Worm (Caenorhabditis elegans) whole organism, L3 larva: Measurements from ENCODE around the gene T05H4.4.

ENCODE experiments used
- R02D3.7 ChIP-seq: fragments of 150-350 bp; optimal IDR thresholded peaks from 2 replicates; lab custom pipeline; 2014; ENCODE audit warnings: missing biosample characterization, missing genetic modification characterization
- ZK546.5 ChIP-seq: sonication (generic microtip); optimal IDR thresholded peaks from 2 replicates; lab custom pipeline; 2017; ENCODE audit warnings: missing biosample characterization, missing genetic modification characterization
- aly-2 ChIP-seq: fragments of 150-350 bp; optimal IDR thresholded peaks from 2 replicates; lab custom pipeline; 2014; ENCODE audit warnings: missing biosample characterization, missing genetic modification characterization
- ama-1 ChIP-seq: fragments of 150-350 bp; optimal IDR thresholded peaks from 2 replicates; lab custom pipeline; 2018
- ceh-16 ChIP-seq: sonication (generic microtip); optimal IDR thresholded peaks from 2 replicates; lab custom pipeline; 2017; ENCODE audit warnings: missing biosample characterization, missing genetic modification characterization
- ceh-28 ChIP-seq: fragments of 150-350 bp; optimal IDR thresholded peaks from 2 replicates; lab custom pipeline; 2014; ENCODE audit warnings: missing biosample characterization, missing genetic modification reagents, missing genetic modification characterization
- ceh-82 ChIP-seq: fragments of 150-350 bp; optimal IDR thresholded peaks from 2 replicates; lab custom pipeline; 2014; ENCODE audit warnings: missing biosample characterization, missing genetic modification characterization
- ceh-9 ChIP-seq: sonication (generic microtip); optimal IDR thresholded peaks from 2 replicates; lab custom pipeline; 2018; ENCODE audit warnings: missing biosample characterization, missing genetic modification characterization
- daf-12 ChIP-seq: fragments of 150-350 bp; optimal IDR thresholded peaks from 2 replicates; lab custom pipeline; 2014; ENCODE audit warnings: missing biosample characterization, missing genetic modification reagents, missing genetic modification characterization
- egl-27 ChIP-seq: sonication (generic microtip); optimal IDR thresholded peaks from 4 replicates; lab custom pipeline; 2017; ENCODE audit warnings: missing biosample characterization, missing genetic modification reagents, missing genetic modification characterization
- egl-5 ChIP-seq: fragments of 150-350 bp; optimal IDR thresholded peaks from 2 replicates; lab custom pipeline; 2017; ENCODE audit warnings: missing biosample characterization, missing genetic modification reagents, missing genetic modification characterization, inconsistent platforms
- elt-1 ChIP-seq: fragments of 150-350 bp; optimal IDR thresholded peaks from 2 replicates; lab custom pipeline; 2014; ENCODE audit warnings: missing biosample characterization, missing genetic modification characterization
- elt-2 ChIP-seq: sonication (generic microtip); optimal IDR thresholded peaks from 2 replicates; lab custom pipeline; 2016; ENCODE audit warnings: missing genetic modification reagents, mild to moderate bottlenecking, missing genetic modification characterization, missing compliant biosample characterization
- elt-3 ChIP-seq, 3 experiments: fragments of 150-350 bp in 1 of 3; sonication (generic microtip) in 2 of 3; optimal IDR thresholded peaks; 2 replicates in 2 of 3; 4 replicates in 1 of 3; lab custom pipeline; 2014 to 2017; ENCODE audit warnings: missing biosample characterization in 3 of 3, missing genetic modification characterization in 3 of 3
- eor-1 ChIP-seq, 2 experiments: fragments of 150-350 bp; optimal IDR thresholded peaks; 2 replicates each; lab custom pipeline; 2014 to 2018; ENCODE audit warnings: missing biosample characterization in 2 of 2, missing genetic modification characterization in 2 of 2
- fkh-10 ChIP-seq: sonication (generic microtip); optimal IDR thresholded peaks from 2 replicates; lab custom pipeline; 2017; ENCODE audit warnings: missing biosample characterization, missing genetic modification reagents, missing genetic modification characterization
- fkh-2 ChIP-seq: fragments of 150-350 bp; optimal IDR thresholded peaks from 2 replicates; lab custom pipeline; 2014; ENCODE audit warnings: missing biosample characterization, missing genetic modification reagents, missing genetic modification characterization
- fos-1 ChIP-seq: fragments of 150-350 bp; optimal IDR thresholded peaks from 2 replicates; lab custom pipeline; 2014; ENCODE audit warnings: missing biosample characterization, missing genetic modification characterization
- hmg-11 ChIP-seq: sonication (generic microtip); optimal IDR thresholded peaks from 2 replicates; lab custom pipeline; 2016; ENCODE audit warnings: missing genetic modification characterization, missing compliant biosample characterization
- jun-1 ChIP-seq: fragments of 150-350 bp; optimal IDR thresholded peaks from 2 replicates; lab custom pipeline; 2014; ENCODE audit warnings: missing biosample characterization, missing genetic modification reagents, missing genetic modification characterization
- lin-15B ChIP-seq: fragments of 150-350 bp; optimal IDR thresholded peaks from 2 replicates; lab custom pipeline; 2014; ENCODE audit warnings: missing biosample characterization, missing genetic modification characterization
- lin-39 ChIP-seq: fragments of 150-350 bp; optimal IDR thresholded peaks from 2 replicates; lab custom pipeline; 2018; ENCODE audit warnings: missing biosample characterization, missing genetic modification reagents, missing genetic modification characterization
- mdl-1 ChIP-seq: fragments of 150-350 bp; optimal IDR thresholded peaks from 2 replicates; lab custom pipeline; 2014; ENCODE audit warnings: missing biosample characterization, missing genetic modification characterization
- mml-1 ChIP-seq: fragments of 150-350 bp; sonication (generic microtip); optimal IDR thresholded peaks from 3 replicates; lab custom pipeline; 2014; ENCODE audit warnings: missing biosample characterization, missing genetic modification characterization
- nfya-1 ChIP-seq: sonication (generic microtip); optimal IDR thresholded peaks from 2 replicates; lab custom pipeline; 2017; ENCODE audit warnings: missing genetic modification characterization, mild to moderate bottlenecking, missing compliant biosample characterization, antibody characterized with exemption, moderate library complexity; ENCODE audit not compliant: insufficient read depth
- nhr-11 ChIP-seq: fragments of 150-350 bp; optimal IDR thresholded peaks from 2 replicates; lab custom pipeline; 2014; ENCODE audit warnings: missing biosample characterization, missing genetic modification characterization
- nhr-12 ChIP-seq: fragments of 150-350 bp; optimal IDR thresholded peaks from 2 replicates; lab custom pipeline; 2014; ENCODE audit warnings: missing biosample characterization, missing genetic modification characterization
- nhr-23 ChIP-seq: fragments of 150-350 bp; optimal IDR thresholded peaks from 2 replicates; lab custom pipeline; 2014; ENCODE audit warnings: missing biosample characterization, missing genetic modification reagents, missing genetic modification characterization
- nhr-237 ChIP-seq: fragments of 150-350 bp; optimal IDR thresholded peaks from 2 replicates; lab custom pipeline; 2014; ENCODE audit warnings: missing biosample characterization, missing genetic modification characterization
- nhr-25 ChIP-seq: sonication (generic microtip); optimal IDR thresholded peaks from 2 replicates; lab custom pipeline; 2017; ENCODE audit warnings: missing biosample characterization, missing genetic modification characterization
- nhr-28 ChIP-seq: fragments of 150-350 bp; optimal IDR thresholded peaks from 2 replicates; lab custom pipeline; 2014; ENCODE audit warnings: missing biosample characterization, missing genetic modification characterization
- nhr-43 ChIP-seq: sonication (generic microtip); optimal IDR thresholded peaks from 2 replicates; lab custom pipeline; 2016; ENCODE audit warnings: mild to moderate bottlenecking, missing genetic modification characterization, missing compliant biosample characterization; ENCODE audit not compliant: poor library complexity, severe bottlenecking
- nhr-67 ChIP-seq: fragments of 150-350 bp; optimal IDR thresholded peaks from 2 replicates; lab custom pipeline; 2014; ENCODE audit warnings: missing biosample characterization, missing genetic modification characterization
- nhr-76 ChIP-seq: fragments of 150-350 bp; sonication (generic microtip); optimal IDR thresholded peaks from 5 replicates; lab custom pipeline; 2014; ENCODE audit warnings: missing biosample characterization, missing genetic modification characterization
- nhr-77 ChIP-seq: fragments of 150-350 bp; optimal IDR thresholded peaks from 2 replicates; lab custom pipeline; 2014; ENCODE audit warnings: missing biosample characterization, missing genetic modification characterization
- pha-4 ChIP-seq: fragments of 150-350 bp; optimal IDR thresholded peaks from 2 replicates; lab custom pipeline; 2014; ENCODE audit warnings: missing biosample characterization, missing genetic modification reagents, missing genetic modification characterization
- pqm-1 ChIP-seq: fragments of 150-350 bp; optimal IDR thresholded peaks from 2 replicates; lab custom pipeline; 2017; ENCODE audit warnings: missing biosample characterization, missing genetic modification characterization, inconsistent platforms
- sea-2 ChIP-seq: fragments of 150-350 bp; sonication (generic microtip); optimal IDR thresholded peaks from 4 replicates; lab custom pipeline; 2014; ENCODE audit warnings: missing biosample characterization, missing genetic modification reagents, missing genetic modification characterization
- skn-1 ChIP-seq: fragments of 150-350 bp; optimal IDR thresholded peaks from 2 replicates; lab custom pipeline; 2014; ENCODE audit warnings: missing biosample characterization, missing genetic modification characterization
- snpc-4 ChIP-seq: fragments of 150-350 bp; optimal IDR thresholded peaks from 2 replicates; lab custom pipeline; 2014; ENCODE audit warnings: missing biosample characterization, missing genetic modification characterization
- tbx-2 ChIP-seq: sonication (generic microtip); optimal IDR thresholded peaks from 2 replicates; lab custom pipeline; 2016; ENCODE audit warnings: mild to moderate bottlenecking, missing genetic modification characterization, missing compliant biosample characterization
- unc-39 ChIP-seq: sonication (generic microtip); optimal IDR thresholded peaks from 4 replicates; lab custom pipeline; 2017; ENCODE audit warnings: missing biosample characterization, missing genetic modification characterization
- unc-62 ChIP-seq: fragments of 150-350 bp; sonication (generic microtip); optimal IDR thresholded peaks from 4 replicates; lab custom pipeline; 2014; ENCODE audit warnings: missing biosample characterization, missing genetic modification reagents, missing genetic modification characterization
- zag-1 ChIP-seq: fragments of 150-350 bp; optimal IDR thresholded peaks from 2 replicates; lab custom pipeline; 2014; ENCODE audit warnings: missing biosample characterization, missing genetic modification characterization
- ztf-11 ChIP-seq: fragments of 150-350 bp; optimal IDR thresholded peaks from 2 replicates; lab custom pipeline; 2014; ENCODE audit warnings: missing biosample characterization, missing genetic modification characterization
- ztf-4 ChIP-seq: fragments of 150-350 bp; optimal IDR thresholded peaks from 2 replicates; lab custom pipeline; 2014; ENCODE audit warnings: missing biosample characterization, missing genetic modification characterization

T05H4.4 gene

DNA sequence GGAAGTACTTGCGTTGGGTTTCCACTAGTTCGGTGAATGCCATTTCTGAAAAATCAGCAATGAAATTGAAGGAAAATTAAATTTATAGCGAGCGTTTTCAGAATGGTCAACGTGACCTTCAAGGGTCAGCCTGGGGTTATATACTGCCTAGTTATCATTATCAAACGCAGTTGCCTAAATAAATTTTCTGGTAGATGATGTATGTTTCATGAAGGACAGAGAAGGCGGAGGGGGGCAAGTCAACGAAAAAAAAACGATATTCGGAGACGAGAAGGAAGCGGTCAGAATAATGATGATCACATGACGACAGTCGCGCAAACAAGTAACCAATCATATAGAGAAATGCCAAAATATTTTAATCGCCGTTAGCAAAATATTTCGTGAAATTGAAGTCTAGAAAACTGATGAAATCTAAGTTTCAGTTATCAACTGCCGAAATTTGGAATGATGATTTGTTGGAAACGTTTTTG, 8.8 kb upstream of the T05H4.4 start, which contains the start of gene alh-4:
Gene alh-4 (minus strand): TSS at position 51 of the 470 bp plus-strand sequence.
- TF ChIP-seq nhr-25 (tag; lab: Kevin White, UChicago), result peak; percentile 42
- TF ChIP-seq nhr-23 (tag; lab: Kevin White, UChicago), result peak; percentile 56
- TF ChIP-seq ceh-82 (tag; lab: Kevin White, UChicago), result no peak

DNA sequence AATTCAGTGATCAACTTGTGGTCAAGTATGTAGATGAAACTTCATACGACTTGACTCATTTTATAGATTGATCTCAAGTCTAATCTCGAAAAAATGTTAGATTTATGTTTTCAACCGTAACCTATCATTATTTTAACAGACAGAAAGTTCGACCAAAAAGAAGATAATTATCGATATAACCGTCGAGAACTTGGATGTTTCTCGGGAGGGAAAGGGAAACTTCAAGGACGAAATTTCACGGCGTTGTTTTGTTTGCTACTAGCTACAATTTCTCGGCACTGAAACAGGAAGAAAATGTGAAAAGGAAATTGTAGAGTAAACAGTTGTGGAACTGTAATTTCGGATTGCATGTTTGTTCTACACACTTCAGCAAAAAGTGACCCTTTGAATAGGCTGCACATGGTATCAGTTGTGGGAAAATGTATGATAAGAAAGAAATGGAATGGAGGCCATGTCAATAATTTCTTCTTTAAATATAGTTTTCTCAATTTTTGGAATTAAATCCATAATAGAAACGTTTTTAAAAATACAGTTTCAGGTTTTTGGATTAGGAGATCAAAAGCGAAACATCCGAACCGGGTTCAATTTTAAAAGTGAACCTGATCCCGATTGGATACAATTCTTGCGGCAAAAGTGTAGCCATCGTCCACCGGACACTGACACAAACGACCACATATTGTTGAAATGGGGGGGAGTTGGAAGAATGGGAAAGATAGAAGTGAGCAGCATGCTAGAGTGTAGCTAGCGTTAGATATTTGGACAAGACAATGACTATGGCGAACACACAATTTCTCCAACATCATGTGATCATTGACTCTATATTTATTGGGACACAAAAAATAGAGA, 8.0 kb upstream of the T05H4.4 start:
- TF ChIP-seq nhr-43 (peak; percentile 13), pqm-1 (tag; lab: Kevin White, UChicago) (peak; percentile 56), elt-2 (tag; lab: Kevin White, UChicago) (peak; percentile 52), pha-4 (tag; lab: Kevin White, UChicago) (peak; percentile 54), elt-3 (tag; optimal IDR thresholded peaks at IDR 0.05; lab: Kevin White, UChicago) (no peak)

DNA sequence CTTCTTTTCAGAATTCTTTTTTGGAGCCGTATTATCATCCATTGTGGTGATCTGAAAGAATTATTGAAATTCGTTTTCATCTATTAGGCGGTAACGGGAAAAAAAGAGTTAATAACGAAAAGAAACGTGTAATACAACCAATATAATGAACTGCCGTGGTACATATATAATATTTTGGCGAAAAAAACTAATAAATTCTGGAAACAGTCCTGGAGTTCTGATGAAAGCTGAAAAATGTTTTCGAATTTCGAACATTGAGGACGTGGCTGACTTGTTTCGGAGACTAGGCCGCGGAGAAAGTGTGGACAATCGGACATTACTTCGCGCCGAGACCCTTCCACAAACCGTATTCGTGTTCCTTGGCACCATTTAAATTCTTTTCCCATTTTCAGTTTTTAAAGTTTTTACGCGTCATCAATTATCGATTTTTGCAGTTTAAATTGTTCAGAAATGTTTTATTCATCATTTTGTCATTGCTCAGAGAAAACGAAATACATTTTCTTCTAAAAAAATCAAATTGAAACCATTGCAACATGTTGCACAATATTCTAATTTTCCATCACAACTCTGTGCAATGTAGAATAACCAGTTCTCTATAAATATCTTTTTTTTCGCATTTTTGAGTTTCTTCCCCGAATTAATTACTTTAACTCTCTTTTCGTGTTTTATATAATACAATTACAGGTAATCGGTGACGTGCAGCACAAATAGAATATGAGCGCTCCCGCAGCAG, 5.1 kb upstream of the T05H4.4 start, which contains the start of the genes gad-1 and erfa-1:
Gene gad-1 (minus strand): TSS at position 51 of the 733 bp plus-strand sequence.
Gene erfa-1 (plus strand): TSS at position 683 of the 733 bp plus-strand sequence.
- TF ChIP-seq fkh-10 (GFP tag; lab: Kevin White, UChicago), result no peak
- no peak for TF ChIP-seq mml-1 (tag; lab: Kevin White, UChicago)
- no peak for TF ChIP-seq mdl-1 (tag; lab: Kevin White, UChicago)
- TF ChIP-seq lin-15B (tag; lab: Kevin White, UChicago), result peak; percentile 95
- peak; percentile 42 for TF ChIP-seq hmg-11
- TF ChIP-seq fos-1 (tag; lab: Kevin White, UChicago), result no peak
- TF ChIP-seq nfya-1 (tag; lab: Kevin White, UChicago), result peak; percentile 82
- TF ChIP-seq nhr-237, result no peak
- peak; percentile 68 for TF ChIP-seq ceh-28
- TF ChIP-seq fkh-2, result no peak
- peak; percentile 76 for TF ChIP-seq pha-4 (tag; lab: Kevin White, UChicago)
- no peak for TF ChIP-seq nhr-12 (tag; lab: Kevin White, UChicago)
- no peak for TF ChIP-seq egl-5 (tag; lab: Kevin White, UChicago)
- peak; percentile 77 for TF ChIP-seq nhr-25 (tag; lab: Kevin White, UChicago)
- TF ChIP-seq R02D3.7 (tag; lab: Kevin White, UChicago), result no peak
- TF ChIP-seq elt-2 (tag; lab: Kevin White, UChicago), result peak; percentile 39
- peak; percentile 18 for TF ChIP-seq ama-1
- no peak for TF ChIP-seq elt-3 (tag; optimal IDR thresholded peaks at IDR 0.05; lab: Kevin White, UChicago)
- peak; percentile 46 for TF ChIP-seq nhr-43
- no peak for TF ChIP-seq jun-1 (tag; lab: Kevin White, UChicago)
- TF ChIP-seq nhr-11 (tag; lab: Kevin White, UChicago), result no peak
- no peak for TF ChIP-seq ceh-82 (tag; lab: Kevin White, UChicago)
- TF ChIP-seq nhr-76, result no peak
- no peak for TF ChIP-seq snpc-4 (tag; lab: Kevin White, UChicago)
- no peak for TF ChIP-seq zag-1 (tag; lab: Kevin White, UChicago)
- TF ChIP-seq ZK546.5 (tag; lab: Kevin White, UChicago), result no peak
- no peak for TF ChIP-seq nhr-67 (tag; lab: Kevin White, UChicago)
- no peak for TF ChIP-seq egl-27 (tag; lab: Kevin White, UChicago)
- no peak for TF ChIP-seq nhr-77
- no peak for TF ChIP-seq skn-1 (tag; lab: Kevin White, UChicago)
- no peak for TF ChIP-seq aly-2 (tag; lab: Kevin White, UChicago)
- no peak for TF ChIP-seq ztf-4
- no peak for TF ChIP-seq nhr-28 (tag; lab: Kevin White, UChicago)
- TF ChIP-seq ceh-9, result no peak
- TF ChIP-seq lin-39, result peak; percentile 87
- no peak for TF ChIP-seq ztf-11 (tag; lab: Kevin White, UChicago)
- no peak for TF ChIP-seq tbx-2
- TF ChIP-seq sea-2 (GFP tag; lab: Kevin White, UChicago), result no peak
- TF ChIP-seq eor-1 (tag; optimal IDR thresholded peaks at IDR 0.05; lab: Kevin White, UChicago), result no peak
- no peak for TF ChIP-seq daf-12 (tag; lab: Kevin White, UChicago)
- no peak for TF ChIP-seq pqm-1 (tag; lab: Kevin White, UChicago)
- TF ChIP-seq nhr-23 (tag; lab: Kevin White, UChicago), result peak; percentile 60
- no peak for TF ChIP-seq ceh-16
- TF ChIP-seq unc-39 (tag; lab: Kevin White, UChicago), result no peak
- no peak for TF ChIP-seq unc-62 (GFP tag; lab: Kevin White, UChicago)
- no peak for TF ChIP-seq elt-1
